Worm (Caenorhabditis elegans): ENCODE measurements around the gene F19B10.10.

F19B10.10 gene

ce11 chrII:3711047-3711446, 29.8 kb upstream of the F19B10.10 start, which contains the start of gene fbxc-53:
TSS of gene fbxc-53 (plus strand) at chrII:3711291.
- no peak for TF ChIP-seq die-1 (tag; optimal IDR thresholded peaks at IDR 0.05)
- TF ChIP-seq ztf-28 (GFP tag; IDR thresholded peaks at IDR 0.05) = no peak
- no peak for TF ChIP-seq ztf-18 (tag; optimal IDR thresholded peaks at IDR 0.05)
- TF ChIP-seq somi-1 (GFP tag; optimal IDR thresholded peaks at IDR 0.05) = no peak
- TF ChIP-seq ceh-40 (GFP tag; IDR thresholded peaks at IDR 0.05) = no peak
- TF ChIP-seq F52B5.7 (tag; optimal IDR thresholded peaks at IDR 0.05) = no peak
- TF ChIP-seq lin-54 (GFP tag; optimal IDR thresholded peaks at IDR 0.05) = no peak
- no peak for TF ChIP-seq egrh-3 (GFP tag; IDR thresholded peaks at IDR 0.05)
- no peak for TF ChIP-seq Y53G8AR.9 (GFP tag; conservative IDR thresholded peaks at IDR 0.05)
- TF ChIP-seq snpc-3.4 (tag; optimal IDR thresholded peaks at IDR 0.05) = no peak
- no peak for TF ChIP-seq let-607 (tag; optimal IDR thresholded peaks at IDR 0.05)
- TF ChIP-seq F57C9.4 (tag; optimal IDR thresholded peaks at IDR 0.05) = no peak
- TF ChIP-seq lag-1 (GFP tag; IDR thresholded peaks at IDR 0.05) = no peak
- no peak for TF ChIP-seq F22D6.2 (tag; optimal IDR thresholded peaks at IDR 0.05)
- TF ChIP-seq hrde-1 (tag; optimal IDR thresholded peaks at IDR 0.05; ENCODE audit: borderline replicate concordance) = no peak
- no peak for TF ChIP-seq nhr-179 (tag; optimal IDR thresholded peaks at IDR 0.05)
- no peak for TF ChIP-seq T07F8.4 (tag; optimal IDR thresholded peaks at IDR 0.05)
- no peak for TF ChIP-seq B0035.1 (tag; optimal IDR thresholded peaks at IDR 0.05)

ce11 chrII:3709255-3709654, 28.0 kb upstream of the F19B10.10 start, which contains the start of gene srx-110:
TSS of gene srx-110 (plus strand) at chrII:3709555.
- TF ChIP-seq F22D6.2 (tag; optimal IDR thresholded peaks at IDR 0.05) (no peak), hrde-1 (tag; optimal IDR thresholded peaks at IDR 0.05; ENCODE audit: borderline replicate concordance) (no peak), ztf-6 (GFP tag; IDR thresholded peaks at IDR 0.05) (no peak), fkh-3 (tag; optimal IDR thresholded peaks at IDR 0.05) (no peak), F39B2.1 (GFP tag; IDR thresholded peaks at IDR 0.05) (no peak), attf-3 (GFP tag; conservative IDR thresholded peaks at IDR 0.05) (no peak), F23B12.7 (tag; optimal IDR thresholded peaks at IDR 0.05; ENCODE audit: insufficient read depth) (no peak), tbp1 (GFP tag; optimal IDR thresholded peaks at IDR 0.05) (no peak), atf-7 (tag; optimal IDR thresholded peaks at IDR 0.05) (no peak), Y53F4B.3 (GFP tag; IDR thresholded peaks at IDR 0.05) (no peak), snpc-3.4 (tag; optimal IDR thresholded peaks at IDR 0.05) (no peak), hmg-1.2 (GFP tag; IDR thresholded peaks at IDR 0.05) (no peak), ets-4 (GFP tag; optimal IDR thresholded peaks at IDR 0.05) (no peak), hmg-20 (GFP tag; IDR thresholded peaks at IDR 0.05) (no peak), ZK185.1 (tag; optimal IDR thresholded peaks at IDR 0.05; ENCODE audit: poor library complexity, severe bottlenecking) (no peak), Y79H2A.3 (GFP tag; conservative IDR thresholded peaks at IDR 0.05) (no peak)

- no peak for TF ChIP-seq egrh-3 (GFP tag; IDR thresholded peaks at IDR 0.05)
- no peak for TF ChIP-seq let-526 (GFP tag; IDR thresholded peaks at IDR 0.05)
- TF ChIP-seq ets-4 (GFP tag; optimal IDR thresholded peaks at IDR 0.05) = no peak
- TF ChIP-seq hsf-1 (GFP tag; IDR thresholded peaks at IDR 0.05) = no peak
- no peak for TF ChIP-seq Y95B8A.8 (GFP tag; IDR thresholded peaks at IDR 0.05)
- TF ChIP-seq attf-3 (GFP tag; conservative IDR thresholded peaks at IDR 0.05) = no peak
- no peak for TF ChIP-seq bed-2 (GFP tag; IDR thresholded peaks at IDR 0.05)
- no peak for TF ChIP-seq F57C9.4 (tag; optimal IDR thresholded peaks at IDR 0.05)
Observed at ce11 chrII:3705320-3705719, 24.1 kb upstream of the F19B10.10 start, which contains the start of gene srx-108. TSS of gene srx-108 (plus strand) at chrII:3705620.
